Fruit fly (Drosophila melanogaster) whole organism, pupa: ENCODE data around the gene Acat1.

Experiments
- CG12605 ChIP-seq: fragments of 200-800 bp; sonication (Bioruptor generic); IDR thresholded peaks from 2 replicates; pipeline ENCODE4 v1.3.6; 2022; ENCODE audit warnings: missing biosample characterization, missing genetic modification characterization
- CG13204 ChIP-seq: fragments of 200-800 bp; sonication (Bioruptor generic); optimal IDR thresholded peaks from 2 replicates; lab custom pipeline; 2018; ENCODE audit warnings: missing biosample characterization, mild to moderate bottlenecking, missing genetic modification characterization, moderate library complexity
- CG14655 ChIP-seq: fragments of 200-800 bp; sonication (Bioruptor generic); optimal IDR thresholded peaks from 3 replicates; lab custom pipeline; 2017; ENCODE audit warnings: mild to moderate bottlenecking, missing biosample characterization, missing genetic modification reagents, missing genetic modification characterization
- CG15710 ChIP-seq: fragments of 200-800 bp; sonication (Bioruptor generic); optimal IDR thresholded peaks from 2 replicates; lab custom pipeline; 2018; ENCODE audit warnings: missing biosample characterization, mild to moderate bottlenecking, missing genetic modification characterization, moderate library complexity
- CG4496 ChIP-seq: fragments of 200-800 bp; sonication (Bioruptor generic); IDR thresholded peaks from 3 replicates; pipeline ENCODE4 v1.3.6; 2022; ENCODE audit warnings: missing biosample characterization, missing genetic modification characterization
- CG8159 ChIP-seq: fragments of 200-800 bp; sonication (Bioruptor generic); optimal IDR thresholded peaks from 3 replicates; lab custom pipeline; 2018; ENCODE audit warnings: missing biosample characterization, mild to moderate bottlenecking, missing genetic modification characterization, moderate library complexity
- CG9948 ChIP-seq: fragments of 200-800 bp; sonication (Bioruptor generic); optimal IDR thresholded peaks from 2 replicates; lab custom pipeline; 2018; ENCODE audit warnings: missing biosample characterization, mild to moderate bottlenecking, missing genetic modification characterization, moderate library complexity
- D1 ChIP-seq: fragments of 200-800 bp; sonication (Bioruptor generic); optimal IDR thresholded peaks from 2 replicates; lab custom pipeline; 2018; ENCODE audit warnings: missing biosample characterization, mild to moderate bottlenecking, missing genetic modification characterization, moderate library complexity
- EcR ChIP-seq: fragments of 200-800 bp; sonication (Bioruptor generic); optimal IDR thresholded peaks from 3 replicates; lab custom pipeline; 2019; ENCODE audit warnings: missing biosample characterization, missing genetic modification characterization, mild to moderate bottlenecking, moderate library complexity, missing genetic modification reagents
- Pif1B ChIP-seq: fragments of 200-800 bp; sonication (Bioruptor generic); optimal IDR thresholded peaks from 3 replicates; lab custom pipeline; 2016; ENCODE audit warnings: missing biosample characterization, missing genetic modification characterization
- gl ChIP-seq: fragments of 200-800 bp; sonication (Bioruptor generic); optimal IDR thresholded peaks from 2 replicates; lab custom pipeline; 2018; ENCODE audit warnings: missing biosample characterization, mild to moderate bottlenecking, missing genetic modification characterization

dm6 chrX:7908239-7909068 is 19.9 kb upstream of the Acat1 start, which contains the start of the genes dpr14 and spidey:
- peak; percentile 76 for TF ChIP-seq EcR (GFP tag; lab: Kevin White, UChicago)
- TF ChIP-seq D1 (tag; lab: Kevin White, UChicago), result no peak
- peak; percentile 72 for TF ChIP-seq Pif1B (GFP tag; lab: Kevin White, UChicago)
- peak; percentile 83 for TF ChIP-seq CG8159
- TF ChIP-seq CG12605 (GFP tag; lab: Robert Waterston, UW), result peak; percentile 66
- peak; percentile 70 for TF ChIP-seq CG9948 (tag; lab: Kevin White, UChicago)
- peak; percentile 91 for TF ChIP-seq CG4496 (GFP tag; lab: Robert Waterston, UW)
- TF ChIP-seq CG15710, result peak; percentile 79
- TF ChIP-seq CG14655 (GFP tag; lab: Kevin White, UChicago), result peak; percentile 85
- TF ChIP-seq CG13204 (GFP tag; lab: Kevin White, UChicago), result no peak
- TF ChIP-seq gl (tag; lab: Kevin White, UChicago), result peak; percentile 59
